Worm (Caenorhabditis elegans): ENCODE measurements around the gene C15H7.4.

DNA sequence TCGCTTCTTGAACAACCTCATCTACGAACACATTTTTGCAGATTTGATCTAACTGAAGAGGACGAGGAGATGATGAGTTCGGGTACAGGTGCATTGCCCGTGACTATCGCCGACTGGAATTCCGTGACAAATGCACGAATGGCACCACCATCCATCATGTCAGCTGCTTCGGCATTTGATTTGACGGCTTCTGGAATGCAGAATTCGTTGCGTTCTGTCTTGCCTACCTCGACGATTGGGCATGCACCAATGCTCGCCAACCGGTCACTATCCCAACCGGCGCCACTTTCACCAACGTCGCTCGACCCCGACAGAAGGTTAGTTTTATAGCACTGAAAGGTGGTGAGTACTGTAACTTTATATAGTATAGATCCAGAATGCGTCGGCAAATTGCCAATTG lies 32.2 kb downstream of the C15H7.4 start:
- TF ChIP-seq ztf-29 (GFP tag; IDR thresholded peaks at IDR 0.05) (no peak), flt-1 (GFP tag; IDR thresholded peaks at IDR 0.05) (no peak), tab-1 (GFP tag; IDR thresholded peaks at IDR 0.05) (no peak), ref-1 (GFP tag; conservative IDR thresholded peaks at IDR 0.05) (no peak)

All from whole organism, midembryonic.